Fruit fly (Drosophila melanogaster) Kc167 (cell line): ENCODE measurements around the gene sll.

Experiments
- Myc ChIP-seq: fragments of >200 bp; optimal IDR thresholded peaks from 2 replicates; lab custom pipeline; 2017; ENCODE audit warnings: missing external identifiers
- h ChIP-seq: fragments of >200 bp; optimal IDR thresholded peaks from 3 replicates; lab custom pipeline; 2018; ENCODE audit warnings: missing external identifiers
- insv ChIP-seq: fragments of >200 bp; optimal IDR thresholded peaks from 3 replicates; lab custom pipeline; 2018; ENCODE audit warnings: missing external identifiers
- psq ChIP-seq: fragments of >200 bp; optimal IDR thresholded peaks from 2 replicates; lab custom pipeline; 2017; ENCODE audit warnings: missing external identifiers

DNA sequence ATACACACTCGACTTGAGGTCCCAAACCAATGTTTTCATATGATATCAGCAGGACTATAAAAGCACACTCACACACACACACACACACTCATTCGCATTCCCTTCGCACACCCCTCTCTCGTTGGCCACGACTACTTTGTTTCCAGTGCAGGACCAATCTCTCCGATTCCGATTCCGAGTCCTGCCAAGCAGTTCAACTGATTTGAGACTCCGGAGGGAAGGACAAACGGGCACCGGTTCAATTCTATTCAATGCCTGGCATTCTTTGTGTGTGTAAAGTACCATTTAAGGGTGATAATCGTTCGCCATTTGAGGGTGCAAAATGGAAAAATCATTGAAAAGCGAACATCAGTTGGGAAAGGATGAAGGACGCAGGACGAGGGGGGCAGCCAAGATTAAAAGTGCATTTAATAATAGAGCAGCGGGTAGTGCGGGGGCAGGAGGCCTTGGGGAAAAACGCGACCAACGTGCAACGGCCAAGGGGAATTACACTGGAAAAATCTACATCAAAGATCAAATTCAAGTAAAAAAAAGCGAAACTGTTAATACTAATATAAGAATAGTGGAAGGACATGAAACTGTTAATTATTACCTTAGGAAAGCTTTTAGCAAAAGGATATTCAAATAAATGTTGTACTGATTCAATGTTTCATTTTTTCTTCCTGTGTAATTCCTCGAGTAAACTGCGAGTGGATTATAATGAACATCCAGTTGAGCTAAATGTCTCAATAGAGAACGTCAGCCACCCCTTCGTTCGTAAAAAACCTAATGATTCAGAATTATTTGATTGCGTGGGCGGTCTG lies 22.0 kb upstream of the sll start:
- TF ChIP-seq insv (no peak), h (lab: Kevin White, UChicago) (no peak), psq (lab: Kevin White, UChicago) (no peak), Myc (no peak)
